Fruit fly (Drosophila melanogaster) S2 (cell line): Measurements from ENCODE around the gene CG5171.

Experiments
- CG8478 ChIP-seq: fragments of >200 bp; optimal IDR thresholded peaks from 2 replicates; lab custom pipeline; 2018
- CTCF ChIP-seq, 2 experiments: fragments of >200 bp; optimal IDR thresholded peaks; 2 replicates each; lab custom pipeline; 2018

CG5171 gene

DNA sequence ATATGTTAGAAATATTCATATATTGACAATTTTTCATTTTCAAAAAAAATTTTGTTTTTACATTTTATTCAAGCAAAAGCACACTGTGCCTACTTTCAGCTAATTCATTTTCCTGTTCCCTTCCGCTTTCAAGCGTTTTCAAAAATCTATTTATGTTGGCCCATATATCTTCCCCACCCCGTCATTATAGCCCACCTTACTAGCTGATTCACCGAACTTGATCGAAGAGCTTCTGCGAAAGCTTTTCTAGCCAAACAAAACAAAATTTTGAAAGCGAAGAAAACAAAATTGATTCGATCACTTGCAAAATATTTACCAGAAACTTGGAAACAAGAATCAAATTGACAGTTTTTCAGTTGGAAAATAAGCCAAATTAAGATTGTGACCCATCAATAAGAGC, at the start of gene CG5171:
CG5171 (plus strand) TSS at position 311 of the 400 bp plus-strand sequence.
- TF ChIP-seq CTCF (optimal IDR thresholded peaks at IDR 0.05; lab: Kevin White, UChicago) (no peak), CG8478 (lab: Kevin White, UChicago) (no peak)

DNA sequence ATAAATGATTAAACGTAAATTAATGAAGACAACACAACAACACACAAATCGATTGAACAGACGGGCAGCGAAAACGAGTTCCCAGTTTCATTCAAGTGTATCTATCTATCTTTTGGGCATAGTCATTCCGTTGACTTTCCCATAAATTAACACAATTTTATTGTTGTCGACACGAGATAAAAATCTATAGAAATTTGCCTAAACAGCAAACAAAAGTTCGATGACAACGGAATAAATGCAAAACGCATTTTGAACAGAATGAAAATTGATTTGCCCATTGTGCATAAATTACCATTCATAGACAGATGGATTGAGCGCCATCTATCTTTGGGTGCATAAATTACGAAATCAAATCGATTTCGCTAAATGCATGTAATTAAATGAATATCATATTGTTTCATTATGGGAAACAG, 48.4 kb upstream of the CG5171 start:
- TF ChIP-seq CTCF (optimal IDR thresholded peaks at IDR 0.05; lab: Kevin White, UChicago) (peak; percentile 69 to 74), CG8478 (lab: Kevin White, UChicago) (no peak)

DNA sequence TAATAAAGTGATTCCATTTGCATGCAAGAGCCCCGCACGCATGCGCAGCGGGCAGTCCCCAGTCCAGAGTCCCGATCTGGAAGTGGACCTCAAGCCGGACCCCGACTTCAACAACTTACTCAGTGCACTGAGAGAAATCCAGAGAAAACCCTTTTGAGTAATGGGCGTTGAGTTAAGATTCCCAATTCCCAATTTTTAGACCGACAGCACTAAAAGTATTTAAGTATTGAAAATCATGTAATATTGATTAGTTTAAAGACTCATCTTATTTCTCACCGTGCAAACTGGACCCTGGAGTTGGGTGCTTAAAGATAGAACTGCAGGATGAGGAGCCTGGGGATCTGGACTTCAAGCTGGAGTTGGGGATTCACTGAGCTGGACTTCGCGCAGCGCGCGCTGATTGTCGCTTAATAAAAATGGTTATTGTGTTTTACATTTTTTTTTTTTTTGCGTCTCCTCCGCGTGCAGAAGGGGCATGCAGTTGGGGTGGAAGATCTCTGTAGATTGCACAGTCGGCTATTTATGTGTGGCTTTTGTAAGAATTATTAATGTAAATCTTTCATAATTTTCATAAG, 43.0 kb upstream of the CG5171 start:
- TF ChIP-seq CTCF (optimal IDR thresholded peaks at IDR 0.05; lab: Kevin White, UChicago) (no peak), CG8478 (lab: Kevin White, UChicago) (no peak)

DNA sequence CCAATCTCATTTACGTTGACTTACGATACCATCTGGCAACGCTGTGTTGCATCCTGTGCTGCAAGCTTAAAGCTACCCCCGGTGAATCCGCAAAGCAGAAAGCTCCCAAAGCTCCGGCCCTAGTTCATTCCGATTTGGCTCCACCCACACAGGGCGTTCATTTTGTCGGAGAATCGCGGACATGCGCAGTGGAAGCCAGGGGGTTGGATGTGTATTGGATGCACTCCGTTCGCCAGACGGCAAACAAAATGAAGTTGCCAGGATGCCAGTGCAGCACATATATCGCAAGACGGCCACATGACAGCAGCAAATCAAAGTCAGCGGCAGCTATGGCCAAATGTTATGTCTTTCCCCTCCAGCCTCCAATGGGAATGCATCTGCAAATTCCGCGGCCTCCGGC, 42.3 kb upstream of the CG5171 start:
- TF ChIP-seq CG8478 (lab: Kevin White, UChicago) (no peak), CTCF (optimal IDR thresholded peaks at IDR 0.05; lab: Kevin White, UChicago) (no peak)

DNA sequence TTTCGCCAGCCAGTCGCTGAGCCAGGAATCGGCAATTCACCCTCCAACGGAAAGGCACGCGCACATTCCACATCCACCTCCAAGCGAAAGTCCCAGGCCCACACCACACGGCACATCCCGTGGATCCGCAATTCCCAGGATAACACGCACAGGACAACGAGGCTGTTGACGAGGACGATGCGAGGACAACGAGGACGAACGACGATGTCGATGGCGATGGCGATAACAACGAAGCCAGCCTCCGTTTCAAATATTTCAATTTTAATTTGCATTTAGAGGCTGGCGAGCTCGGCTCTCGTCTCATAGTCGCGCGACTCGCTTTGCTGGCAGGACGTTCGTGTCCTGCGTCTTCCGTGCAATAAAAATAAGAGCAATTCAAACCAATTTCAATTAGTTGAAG, 38.1 kb upstream of the CG5171 start, which contains the start of gene Wnt10:
Wnt10 (plus strand) TSS at position 301 of the 400 bp plus-strand sequence.
- TF ChIP-seq CTCF (optimal IDR thresholded peaks at IDR 0.05; lab: Kevin White, UChicago) (no peak), CG8478 (lab: Kevin White, UChicago) (no peak)

DNA sequence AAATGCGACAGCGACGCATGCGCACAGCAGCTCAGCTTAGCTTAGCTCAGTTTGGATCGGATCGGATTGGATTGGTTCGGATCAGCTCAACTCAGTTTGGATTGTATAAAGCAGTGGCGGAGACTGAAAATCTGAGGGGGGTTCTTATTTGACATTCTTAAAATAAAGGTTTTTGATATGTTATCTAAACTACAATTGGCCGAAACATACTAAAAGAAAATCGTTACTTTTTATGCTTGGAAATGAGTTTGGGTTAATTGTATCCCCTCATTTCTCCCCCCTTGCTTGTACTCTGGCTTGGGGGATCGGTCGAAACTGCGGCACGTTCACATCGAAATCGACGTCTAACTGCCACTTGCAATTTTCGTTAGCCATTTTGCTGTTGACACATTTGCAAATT, 25.0 kb upstream of the CG5171 start:
- TF ChIP-seq CG8478 (lab: Kevin White, UChicago) (no peak), CTCF (optimal IDR thresholded peaks at IDR 0.05; lab: Kevin White, UChicago) (no peak)

DNA sequence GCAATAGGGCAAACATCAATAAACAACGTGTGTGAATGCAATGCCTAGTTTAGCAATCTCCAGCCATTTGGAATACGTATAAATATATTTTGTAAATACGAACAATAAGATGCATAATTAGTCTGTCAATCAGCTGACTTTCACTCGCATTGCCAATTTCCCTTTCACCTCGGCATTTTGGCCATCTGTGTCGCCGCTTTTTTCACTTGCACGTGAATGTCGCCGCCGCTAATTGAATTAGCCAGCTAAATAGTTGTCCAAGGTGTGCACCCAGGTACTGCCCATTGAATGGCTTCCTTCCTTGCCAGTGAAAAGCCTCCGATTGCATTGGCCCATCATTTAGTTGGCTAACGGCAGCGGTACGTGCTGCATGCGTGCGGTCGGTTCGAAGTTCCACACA, 23.7 kb upstream of the CG5171 start, which contains the start of gene ninaC:
ninaC (plus strand) TSS at position 301 of the 400 bp plus-strand sequence.
- TF ChIP-seq CTCF (optimal IDR thresholded peaks at IDR 0.05; lab: Kevin White, UChicago) (no peak), CG8478 (lab: Kevin White, UChicago) (no peak)

DNA sequence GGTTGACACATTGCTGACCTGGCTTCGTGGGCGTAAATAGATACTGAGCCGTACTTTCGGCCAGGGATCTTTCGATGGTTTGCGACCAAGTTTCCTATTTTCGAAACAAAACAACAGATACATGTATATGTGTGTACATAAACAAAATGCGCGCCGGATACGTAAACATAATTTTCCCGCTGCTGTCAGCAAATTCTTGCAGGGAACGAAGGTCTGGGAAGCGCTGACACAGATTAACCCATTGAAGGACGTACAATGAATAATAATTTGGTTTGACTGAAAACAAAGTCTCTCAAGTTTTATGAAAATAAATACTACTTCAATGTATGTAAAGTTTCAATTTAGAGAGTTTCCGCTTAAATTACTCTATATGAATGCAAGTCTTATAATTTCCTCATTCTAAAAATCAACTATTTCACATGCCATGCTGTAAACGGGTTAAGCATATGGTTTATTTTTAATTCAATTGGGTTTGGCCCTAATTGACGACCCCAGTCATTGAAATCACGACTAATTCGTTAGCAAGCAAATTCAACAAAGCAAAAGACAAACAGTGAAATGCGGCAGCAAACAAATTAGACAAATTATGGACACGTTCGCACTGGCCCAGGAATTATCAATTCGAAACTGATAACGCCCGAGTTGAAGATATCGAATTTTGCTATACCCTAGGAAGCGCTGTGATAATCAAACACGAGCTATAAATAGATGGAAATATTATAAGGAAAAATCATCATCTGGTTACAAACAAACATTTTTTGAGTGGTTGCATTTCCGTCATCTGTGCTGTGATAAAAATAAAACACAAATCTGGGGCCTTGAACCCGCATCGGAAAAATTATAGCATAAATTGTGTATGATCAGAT, 14.3 kb upstream of the CG5171 start:
- no peak for TF ChIP-seq CG8478 (lab: Kevin White, UChicago)
- TF ChIP-seq CTCF (optimal IDR thresholded peaks at IDR 0.05; lab: Kevin White, UChicago), result no peak

DNA sequence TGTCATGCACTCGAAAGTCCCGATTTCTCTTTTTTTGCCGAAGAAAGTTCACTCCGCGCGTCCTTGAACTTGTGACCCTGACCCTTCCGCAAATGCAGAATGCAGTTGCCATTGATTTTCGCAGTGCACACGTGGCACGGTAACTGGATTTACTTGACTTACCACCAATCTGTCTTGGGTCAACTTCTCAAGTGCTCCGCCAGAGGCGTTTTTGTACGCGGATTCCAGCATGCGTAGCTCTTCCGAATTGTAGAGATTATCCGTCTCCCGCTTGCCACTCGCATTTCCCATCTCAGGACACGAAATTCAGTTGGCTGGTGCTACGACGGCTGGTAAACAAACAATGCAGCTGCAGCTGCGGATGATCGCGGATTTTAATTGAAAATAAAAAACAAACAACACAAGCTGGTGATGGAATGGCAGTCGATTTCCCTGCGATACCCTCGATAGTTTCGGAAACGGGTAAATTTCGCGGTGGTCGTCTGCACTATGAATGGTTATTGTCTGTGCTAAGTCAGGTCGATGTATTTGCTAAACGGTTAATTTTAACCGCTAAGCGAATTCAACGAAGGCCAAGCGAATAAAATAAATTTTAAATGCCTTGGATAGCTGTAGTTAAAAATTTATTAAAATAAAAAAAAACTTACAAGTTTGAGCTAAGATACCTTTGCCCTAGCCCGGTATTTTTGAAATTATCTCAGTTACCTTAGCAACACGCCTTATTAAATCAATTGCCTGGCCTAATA, 13.1 kb upstream of the CG5171 start, which contains the start of the genes CG5149 and gudu:
CG5149 (minus strand) TSS at position 441 of the 746 bp plus-strand sequence.
gudu (plus strand) TSS at position 696 of the 746 bp plus-strand sequence.
- TF ChIP-seq CG8478 (lab: Kevin White, UChicago) (no peak), CTCF (optimal IDR thresholded peaks at IDR 0.05; lab: Kevin White, UChicago) (peak; percentile 80 to 81)

DNA sequence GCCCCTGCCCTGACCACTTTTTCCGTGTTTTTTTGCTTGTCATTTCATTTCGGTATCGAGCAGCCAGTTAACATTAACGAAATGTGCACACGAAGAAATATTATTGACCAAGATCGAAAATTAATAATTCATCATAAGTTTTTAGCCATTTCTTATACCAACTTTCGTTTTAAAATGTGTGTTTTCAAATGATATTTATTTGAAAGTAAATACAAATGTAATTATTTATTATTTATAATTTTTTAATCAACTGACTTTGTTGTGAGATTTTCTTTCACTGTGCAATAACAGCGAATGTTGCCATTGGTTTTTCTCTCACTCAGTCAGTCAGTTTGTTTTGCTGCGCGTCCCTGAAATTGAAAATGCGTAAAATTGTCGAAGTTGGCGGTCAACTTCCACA, 5.3 kb upstream of the CG5171 start:
- no peak for TF ChIP-seq CG8478 (lab: Kevin White, UChicago)
- no peak for TF ChIP-seq CTCF (optimal IDR thresholded peaks at IDR 0.05; lab: Kevin White, UChicago)

DNA sequence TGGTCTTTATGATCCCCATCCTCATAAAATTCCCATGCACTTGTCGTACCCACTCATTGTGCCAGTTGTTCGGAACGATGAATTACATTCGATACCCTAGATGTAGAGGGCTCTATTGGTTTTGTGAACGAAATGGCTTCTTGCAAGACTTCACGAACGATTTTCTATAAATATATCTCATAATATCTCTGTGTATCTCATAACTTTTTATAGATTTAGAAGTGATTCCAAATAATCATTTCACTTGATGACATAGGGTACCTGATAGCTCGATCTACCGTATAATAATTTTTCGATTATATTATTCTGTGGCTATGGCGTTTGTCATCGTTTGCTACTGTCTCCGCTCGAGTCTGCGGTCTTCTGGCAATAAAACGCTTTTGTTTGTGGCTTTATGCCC, 4.2 kb upstream of the CG5171 start:
- TF ChIP-seq CTCF (optimal IDR thresholded peaks at IDR 0.05; lab: Kevin White, UChicago) (no peak), CG8478 (lab: Kevin White, UChicago) (no peak)

DNA sequence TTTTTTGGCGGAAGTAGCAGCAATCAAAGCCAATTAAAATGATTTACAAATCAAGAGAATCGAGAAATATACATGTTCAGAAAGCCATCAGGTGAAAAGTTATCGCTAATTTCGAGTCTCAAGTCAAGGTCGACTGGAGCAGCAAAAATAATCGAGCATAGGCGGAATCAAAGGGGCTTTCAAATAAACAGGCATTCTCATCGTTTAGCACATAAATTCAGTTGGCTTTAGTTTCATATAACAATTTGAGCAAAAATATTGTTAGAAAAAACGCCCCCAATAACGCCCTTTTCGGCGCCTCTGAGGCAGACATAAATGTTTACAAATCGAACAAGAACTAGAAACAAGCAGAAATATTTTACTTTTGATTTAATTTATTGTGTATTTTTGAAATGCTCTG, 3.4 kb upstream of the CG5171 start:
- TF ChIP-seq CTCF (optimal IDR thresholded peaks at IDR 0.05; lab: Kevin White, UChicago) (no peak), CG8478 (lab: Kevin White, UChicago) (no peak)

DNA sequence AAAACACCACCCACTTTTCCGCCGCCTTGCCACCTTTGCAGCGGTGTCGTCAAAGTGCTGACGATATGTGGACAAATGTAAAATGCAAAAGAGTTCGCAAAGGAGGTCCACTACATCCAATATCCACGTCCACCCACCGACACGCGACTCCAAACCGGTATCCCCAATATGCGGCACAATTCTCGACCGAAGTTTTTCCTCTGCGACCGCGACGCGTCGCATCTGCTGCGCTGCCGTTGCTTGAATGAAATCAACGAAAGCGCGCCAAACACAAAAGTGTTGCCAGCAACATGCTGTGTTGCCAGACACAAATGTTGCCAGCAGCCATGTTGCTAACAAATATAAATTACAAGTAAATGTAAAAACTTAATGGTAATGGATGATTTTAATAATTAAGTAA, 2.6 kb upstream of the CG5171 start, which contains the start of gene CG5160:
CG5160 (minus strand) TSS at position 223 of the 400 bp plus-strand sequence.
- TF ChIP-seq CTCF (optimal IDR thresholded peaks at IDR 0.05; lab: Kevin White, UChicago), result no peak
- TF ChIP-seq CG8478 (lab: Kevin White, UChicago), result no peak

DNA sequence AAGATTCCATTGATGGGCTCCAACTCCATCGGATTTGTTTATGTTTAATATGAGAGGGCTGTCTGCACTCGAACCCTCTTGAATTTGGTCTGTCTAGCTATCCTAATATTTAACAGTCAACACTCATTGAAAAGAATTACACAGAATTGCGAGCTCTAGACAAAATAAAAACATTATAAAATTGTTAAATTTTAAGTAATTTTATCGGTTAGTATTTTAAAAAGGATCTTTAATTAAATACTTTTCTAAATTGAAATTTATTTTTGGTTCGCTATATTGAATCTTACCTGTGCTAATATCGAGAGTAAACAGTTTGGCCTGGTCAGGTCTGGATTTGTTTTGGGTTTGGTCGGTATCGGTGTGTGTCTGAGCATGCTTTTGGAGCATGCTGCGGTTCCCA, 492 bp downstream of the CG5171 start:
- TF ChIP-seq CG8478 (lab: Kevin White, UChicago) (no peak), CTCF (optimal IDR thresholded peaks at IDR 0.05; lab: Kevin White, UChicago) (no peak)
